Fruit fly (Drosophila melanogaster): ENCODE data around the gene SmE.

DNA sequence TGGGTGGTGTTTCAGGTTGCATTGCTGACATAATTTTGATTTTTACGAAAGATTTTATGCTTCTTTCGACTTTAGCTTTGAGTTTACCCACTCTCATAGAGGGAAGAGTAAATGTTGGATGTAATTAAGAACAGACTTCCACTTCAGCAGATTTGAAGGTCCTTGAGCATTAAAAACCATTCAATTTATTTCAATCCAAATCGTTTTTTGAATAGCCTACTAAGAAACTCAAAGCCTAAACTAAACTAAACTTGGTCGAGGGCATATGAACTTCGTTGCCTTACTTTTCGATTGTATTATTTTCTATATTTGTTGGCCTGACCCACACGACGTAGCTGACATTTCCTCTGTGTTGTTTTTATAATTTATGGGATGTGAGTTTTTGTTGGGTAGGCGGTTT, 27.6 kb upstream of the SmE start:
- TF ChIP-seq CG15336 (GFP tag; IDR thresholded peaks at IDR 0.05) (no peak), acj6 (GFP tag; optimal IDR thresholded peaks at IDR 0.05) (no peak), CG31627 (GFP tag; optimal IDR thresholded peaks at IDR 0.05) (no peak), CG10631 (GFP tag; optimal IDR thresholded peaks at IDR 0.05) (no peak), CG6854 (GFP tag; optimal IDR thresholded peaks at IDR 0.05) (no peak), CG8319 (GFP tag; optimal IDR thresholded peaks at IDR 0.05) (no peak), Blimp-1 (GFP tag; optimal IDR thresholded peaks at IDR 0.05) (no peak), Hr38 (GFP tag; optimal IDR thresholded peaks at IDR 0.05) (no peak), dac (GFP tag; optimal IDR thresholded peaks at IDR 0.05) (no peak), CG8632 (GFP tag; optimal IDR thresholded peaks at IDR 0.05) (no peak), cyc (GFP tag; optimal IDR thresholded peaks at IDR 0.05) (no peak), CG1621 (tag; optimal IDR thresholded peaks at IDR 0.05) (no peak), fd85E (GFP tag; optimal IDR thresholded peaks at IDR 0.05) (no peak), dsx (GFP tag; optimal IDR thresholded peaks at IDR 0.05; ENCODE audit: poor library complexity, severe bottlenecking) (no peak)
